Worm (Caenorhabditis elegans): ENCODE measurements around the gene B0495.7.

- TF ChIP-seq lin-39 (tag; optimal IDR thresholded peaks at IDR 0.05) (no peak), egl-5 (tag; optimal IDR thresholded peaks at IDR 0.05) (no peak)
Measured at ce11 chrII:7695636-7696035, 9.4 kb downstream of the B0495.7 start.

Data from whole organism, L3 larva.